Fruit fly (Drosophila melanogaster) whole organism, embryonic: ENCODE data around the gene PolG2.

Source experiments
- CG18599 ChIP-seq: fragments of 200-800 bp; sonication (Bioruptor generic); optimal IDR thresholded peaks from 3 replicates; lab custom pipeline; 2017; ENCODE audit warnings: missing biosample characterization, missing genetic modification characterization, mild to moderate bottlenecking, moderate library complexity, missing genetic modification reagents
- CG31388 ChIP-seq: fragments of 200-800 bp; sonication (Bioruptor generic); optimal IDR thresholded peaks from 2 replicates; lab custom pipeline; 2016; ENCODE audit warnings: missing biosample characterization, missing genetic modification characterization
- br ChIP-seq: fragments of >200 bp; optimal IDR thresholded peaks from 2 replicates; lab custom pipeline; 2017
- eyg ChIP-seq: fragments of 200-800 bp; sonication (Bioruptor generic); optimal IDR thresholded peaks from 3 replicates; lab custom pipeline; 2016; ENCODE audit warnings: missing biosample characterization, missing genetic modification characterization
- nmo ChIP-seq: fragments of 200-800 bp; sonication (Bioruptor generic); optimal IDR thresholded peaks from 2 replicates; lab custom pipeline; 2018; ENCODE audit warnings: missing biosample characterization, mild to moderate bottlenecking, missing genetic modification characterization, moderate library complexity
- psq ChIP-seq: fragments of 200-800 bp; sonication (Bioruptor generic); optimal IDR thresholded peaks from 2 replicates; lab custom pipeline; 2017; ENCODE audit warnings: missing biosample characterization, missing genetic modification characterization
- vfl ChIP-seq: fragments of 200-800 bp; sonication (Bioruptor generic); optimal IDR thresholded peaks from 2 replicates; lab custom pipeline; 2016; ENCODE audit warnings: missing biosample characterization, missing genetic modification characterization

- TF ChIP-seq CG31388 (GFP tag; lab: Kevin White, UChicago) (no peak), eyg (GFP tag; lab: Kevin White, UChicago) (no peak), CG18599 (GFP tag; lab: Kevin White, UChicago) (no peak), psq (GFP tag; lab: Kevin White, UChicago) (no peak), br (no peak), vfl (GFP tag; lab: Kevin White, UChicago) (no peak), nmo (GFP tag; lab: Kevin White, UChicago) (no peak)
Measured at dm6 chr2L:13802075-13802639, 30.7 kb downstream of the PolG2 start.
